Fruit fly (Drosophila melanogaster) Kc167 (cell line): ENCODE data around the gene CG46520.
"Not testable (repeated sequence)": the region's sequence is repeated elsewhere in the genome, so short reads cannot be mapped to it uniquely, and the experiment has no call there.

Experiments used
- Myc ChIP-seq: fragments of >200 bp; optimal IDR thresholded peaks from 2 replicates; lab custom pipeline; 2017; ENCODE audit warnings: missing external identifiers
- Sin3A ChIP-seq: fragments of >200 bp; optimal IDR thresholded peaks from 2 replicates; lab custom pipeline; 2018; ENCODE audit warnings: missing external identifiers
- h ChIP-seq: fragments of >200 bp; optimal IDR thresholded peaks from 3 replicates; lab custom pipeline; 2018; ENCODE audit warnings: missing external identifiers
- insv ChIP-seq: fragments of >200 bp; optimal IDR thresholded peaks from 3 replicates; lab custom pipeline; 2018; ENCODE audit warnings: missing external identifiers
- psq ChIP-seq: fragments of >200 bp; optimal IDR thresholded peaks from 2 replicates; lab custom pipeline; 2017; ENCODE audit warnings: missing external identifiers
- ttk ChIP-seq: sonication (Bioruptor generic); optimal IDR thresholded peaks from 2 replicates; lab custom pipeline; 2017; ENCODE audit warnings: missing external identifiers

The CG46520 gene

DNA sequence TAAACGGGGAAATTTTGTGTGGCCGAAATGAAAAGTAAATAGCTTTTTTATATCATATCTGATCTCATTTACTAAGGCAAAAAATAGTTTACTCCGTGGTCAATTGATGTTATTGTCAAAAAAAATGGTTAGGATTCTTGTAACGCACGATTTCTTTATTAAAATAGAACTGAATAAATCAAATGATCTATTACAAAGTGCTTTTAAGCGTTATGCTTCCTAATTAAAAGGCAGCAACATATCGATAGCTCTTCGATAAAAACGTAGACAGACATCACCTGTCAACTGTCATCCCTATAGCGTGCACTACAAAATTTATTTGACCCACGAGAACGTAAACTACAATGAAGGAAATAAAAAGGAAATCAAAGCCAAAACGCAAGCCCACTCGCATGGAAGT is at the start of gene CG46520:
CG46520 (plus strand) TSS at position 301 of the 400 bp plus-strand sequence.
- TF ChIP-seq insv, psq, h (lab: Kevin White, UChicago): not testable (repeated sequence)

DNA sequence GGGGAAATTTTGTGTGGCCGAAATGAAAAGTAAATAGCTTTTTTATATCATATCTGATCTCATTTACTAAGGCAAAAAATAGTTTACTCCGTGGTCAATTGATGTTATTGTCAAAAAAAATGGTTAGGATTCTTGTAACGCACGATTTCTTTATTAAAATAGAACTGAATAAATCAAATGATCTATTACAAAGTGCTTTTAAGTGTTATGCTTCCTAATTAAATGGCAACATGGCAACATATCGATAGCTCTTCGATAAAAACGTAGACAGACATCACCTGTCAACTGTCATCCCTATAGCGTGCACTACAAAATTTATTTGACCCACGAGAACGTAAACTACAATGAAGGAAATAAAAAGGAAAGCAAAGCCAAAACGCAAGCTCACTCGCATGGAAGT is 49.3 kb upstream of the CG46520 start, which contains the start of gene CG46512:
CG46512 (plus strand) TSS at position 301 of the 400 bp plus-strand sequence.
- not testable (repeated sequence) for TF ChIP-seq insv, psq, h (lab: Kevin White, UChicago)

DNA sequence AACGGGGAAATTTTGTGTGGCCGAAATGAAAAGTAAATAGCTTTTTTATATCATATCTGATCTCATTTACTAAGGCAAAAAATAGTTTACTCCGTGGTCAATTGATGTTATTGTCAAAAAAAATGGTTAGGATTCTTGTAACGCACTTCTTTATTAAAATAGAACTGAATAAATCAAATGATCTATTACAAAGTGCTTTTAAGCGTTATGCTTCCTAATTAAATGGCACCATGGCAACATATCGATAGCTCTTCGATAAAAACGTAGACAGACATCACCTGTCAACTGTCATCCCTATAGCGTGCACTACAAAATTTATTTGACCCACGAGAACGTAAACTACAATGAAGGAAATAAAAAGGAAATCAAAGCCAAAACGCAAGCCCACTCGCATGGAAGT is 44.4 kb upstream of the CG46520 start, which contains the start of gene CG46513:
CG46513 (plus strand) TSS at position 301 of the 400 bp plus-strand sequence.
- not testable (repeated sequence) for TF ChIP-seq Sin3A, insv, psq (lab: Kevin White, UChicago)

DNA sequence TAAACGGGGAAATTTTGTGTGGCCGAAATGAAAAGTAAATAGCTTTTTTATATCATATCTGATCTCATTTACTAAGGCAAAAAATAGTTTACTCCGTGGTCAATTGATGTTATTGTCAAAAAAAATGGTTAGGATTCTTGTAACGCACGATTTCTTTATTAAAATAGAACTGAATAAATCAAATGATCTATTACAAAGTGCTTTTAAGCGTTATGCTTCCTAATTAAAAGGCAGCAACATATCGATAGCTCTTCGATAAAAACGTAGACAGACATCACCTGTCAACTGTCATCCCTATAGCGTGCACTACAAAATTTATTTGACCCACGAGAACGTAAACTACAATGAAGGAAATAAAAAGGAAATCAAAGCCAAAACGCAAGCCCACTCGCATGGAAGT is 39.5 kb upstream of the CG46520 start, which contains the start of gene CG46514:
CG46514 (plus strand) TSS at position 301 of the 400 bp plus-strand sequence.
- not testable (repeated sequence) for TF ChIP-seq ttk (lab: Kevin White, UChicago); Myc; psq (lab: Kevin White, UChicago)

DNA sequence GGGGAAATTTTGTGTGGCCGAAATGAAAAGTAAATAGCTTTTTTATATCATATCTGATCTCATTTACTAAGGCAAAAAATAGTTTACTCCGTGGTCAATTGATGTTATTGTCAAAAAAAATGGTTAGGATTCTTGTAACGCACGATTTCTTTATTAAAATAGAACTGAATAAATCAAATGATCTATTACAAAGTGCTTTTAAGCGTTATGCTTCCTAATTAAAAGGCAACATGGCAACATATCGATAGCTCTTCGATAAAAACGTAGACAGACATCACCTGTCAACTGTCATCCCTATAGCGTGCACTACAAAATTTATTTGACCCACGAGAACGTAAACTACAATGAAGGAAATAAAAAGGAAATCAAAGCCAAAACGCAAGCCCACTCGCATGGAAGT is 34.5 kb upstream of the CG46520 start, which contains the start of gene CG46515:
CG46515 (plus strand) TSS at position 301 of the 400 bp plus-strand sequence.
- TF ChIP-seq h (lab: Kevin White, UChicago); ttk (lab: Kevin White, UChicago); Myc: not testable (repeated sequence)

DNA sequence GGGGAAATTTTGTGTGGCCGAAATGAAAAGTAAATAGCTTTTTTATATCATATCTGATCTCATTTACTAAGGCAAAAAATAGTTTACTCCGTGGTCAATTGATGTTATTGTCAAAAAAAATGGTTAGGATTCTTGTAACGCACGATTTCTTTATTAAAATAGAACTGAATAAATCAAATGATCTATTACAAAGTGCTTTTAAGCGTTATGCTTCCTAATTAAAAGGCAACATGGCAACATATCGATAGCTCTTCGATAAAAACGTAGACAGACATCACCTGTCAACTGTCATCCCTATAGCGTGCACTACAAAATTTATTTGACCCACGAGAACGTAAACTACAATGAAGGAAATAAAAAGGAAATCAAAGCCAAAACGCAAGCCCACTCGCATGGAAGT is 24.3 kb upstream of the CG46520 start, which contains the start of gene CG46516:
CG46516 (plus strand) TSS at position 301 of the 400 bp plus-strand sequence.
- TF ChIP-seq Sin3A (lab: Kevin White, UChicago); Myc; insv (lab: Kevin White, UChicago): not testable (repeated sequence)

DNA sequence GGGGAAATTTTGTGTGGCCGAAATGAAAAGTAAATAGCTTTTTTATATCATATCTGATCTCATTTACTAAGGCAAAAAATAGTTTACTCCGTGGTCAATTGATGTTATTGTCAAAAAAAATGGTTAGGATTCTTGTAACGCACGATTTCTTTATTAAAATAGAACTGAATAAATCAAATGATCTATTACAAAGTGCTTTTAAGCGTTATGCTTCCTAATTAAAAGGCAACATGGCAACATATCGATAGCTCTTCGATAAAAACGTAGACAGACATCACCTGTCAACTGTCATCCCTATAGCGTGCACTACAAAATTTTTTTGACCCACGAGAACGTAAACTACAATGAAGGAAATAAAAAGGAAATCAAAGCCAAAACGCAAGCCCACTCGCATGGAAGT is 19.3 kb upstream of the CG46520 start, which contains the start of gene CG46517:
CG46517 (plus strand) TSS at position 301 of the 400 bp plus-strand sequence.
- TF ChIP-seq psq (lab: Kevin White, UChicago); Myc; Sin3A (lab: Kevin White, UChicago): not testable (repeated sequence)

DNA sequence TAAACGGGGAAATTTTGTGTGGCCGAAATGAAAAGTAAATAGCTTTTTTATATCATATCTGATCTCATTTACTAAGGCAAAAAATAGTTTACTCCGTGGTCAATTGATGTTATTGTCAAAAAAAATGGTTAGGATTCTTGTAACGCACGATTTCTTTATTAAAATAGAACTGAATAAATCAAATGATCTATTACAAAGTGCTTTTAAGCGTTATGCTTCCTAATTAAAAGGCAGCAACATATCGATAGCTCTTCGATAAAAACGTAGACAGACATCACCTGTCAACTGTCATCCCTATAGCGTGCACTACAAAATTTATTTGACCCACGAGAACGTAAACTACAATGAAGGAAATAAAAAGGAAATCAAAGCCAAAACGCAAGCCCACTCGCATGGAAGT is 10.1 kb upstream of the CG46520 start, which contains the start of gene CG46518:
CG46518 (plus strand) TSS at position 301 of the 400 bp plus-strand sequence.
- not testable (repeated sequence) for TF ChIP-seq insv, Sin3A, ttk (lab: Kevin White, UChicago)

DNA sequence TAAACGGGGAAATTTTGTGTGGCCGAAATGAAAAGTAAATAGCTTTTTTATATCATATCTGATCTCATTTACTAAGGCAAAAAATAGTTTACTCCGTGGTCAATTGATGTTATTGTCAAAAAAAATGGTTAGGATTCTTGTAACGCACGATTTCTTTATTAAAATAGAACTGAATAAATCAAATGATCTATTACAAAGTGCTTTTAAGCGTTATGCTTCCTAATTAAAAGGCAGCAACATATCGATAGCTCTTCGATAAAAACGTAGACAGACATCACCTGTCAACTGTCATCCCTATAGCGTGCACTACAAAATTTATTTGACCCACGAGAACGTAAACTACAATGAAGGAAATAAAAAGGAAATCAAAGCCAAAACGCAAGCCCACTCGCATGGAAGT is 5.1 kb upstream of the CG46520 start, which contains the start of gene CG46519:
CG46519 (plus strand) TSS at position 301 of the 400 bp plus-strand sequence.
- TF ChIP-seq Myc; Sin3A (lab: Kevin White, UChicago); insv (lab: Kevin White, UChicago): not testable (repeated sequence)

DNA sequence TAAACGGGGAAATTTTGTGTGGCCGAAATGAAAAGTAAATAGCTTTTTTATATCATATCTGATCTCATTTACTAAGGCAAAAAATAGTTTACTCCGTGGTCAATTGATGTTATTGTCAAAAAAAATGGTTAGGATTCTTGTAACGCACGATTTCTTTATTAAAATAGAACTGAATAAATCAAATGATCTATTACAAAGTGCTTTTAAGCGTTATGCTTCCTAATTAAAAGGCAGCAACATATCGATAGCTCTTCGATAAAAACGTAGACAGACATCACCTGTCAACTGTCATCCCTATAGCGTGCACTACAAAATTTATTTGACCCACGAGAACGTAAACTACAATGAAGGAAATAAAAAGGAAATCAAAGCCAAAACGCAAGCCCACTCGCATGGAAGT is 4.9 kb downstream of the CG46520 start, which contains the start of gene CG46521:
CG46521 (plus strand) TSS at position 301 of the 400 bp plus-strand sequence.
- not testable (repeated sequence) for TF ChIP-seq ttk (lab: Kevin White, UChicago); Myc; h (lab: Kevin White, UChicago)

DNA sequence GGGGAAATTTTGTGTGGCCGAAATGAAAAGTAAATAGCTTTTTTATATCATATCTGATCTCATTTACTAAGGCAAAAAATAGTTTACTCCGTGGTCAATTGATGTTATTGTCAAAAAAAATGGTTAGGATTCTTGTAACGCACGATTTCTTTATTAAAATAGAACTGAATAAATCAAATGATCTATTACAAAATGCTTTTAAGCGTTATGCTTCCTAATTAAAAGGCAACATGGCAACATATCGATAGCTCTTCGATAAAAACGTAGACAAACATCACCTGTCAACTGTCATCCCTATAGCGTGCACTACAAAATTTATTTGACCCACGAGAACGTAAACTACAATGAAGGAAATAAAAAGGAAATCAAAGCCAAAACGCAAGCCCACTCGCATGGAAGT is 9.9 kb downstream of the CG46520 start, which contains the start of gene CG46522:
CG46522 (plus strand) TSS at position 301 of the 400 bp plus-strand sequence.
- not testable (repeated sequence) for TF ChIP-seq ttk (lab: Kevin White, UChicago); h (lab: Kevin White, UChicago); Myc

DNA sequence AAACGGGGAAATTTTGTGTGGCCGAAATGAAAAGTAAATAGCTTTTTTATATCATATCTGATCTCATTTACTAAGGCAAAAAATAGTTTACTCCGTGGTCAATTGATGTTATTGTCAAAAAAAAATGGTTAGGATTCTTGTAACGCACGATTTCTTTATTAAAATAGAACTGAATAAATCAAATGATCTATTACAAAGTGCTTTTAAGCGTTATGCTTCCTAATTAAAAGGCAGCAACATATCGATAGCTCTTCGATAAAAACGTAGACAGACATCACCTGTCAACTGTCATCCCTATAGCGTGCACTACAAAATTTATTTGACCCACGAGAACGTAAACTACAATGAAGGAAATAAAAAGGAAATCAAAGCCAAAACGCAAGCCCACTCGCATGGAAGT is 14.9 kb downstream of the CG46520 start, which contains the start of gene CG41562:
CG41562 (plus strand) TSS at position 301 of the 400 bp plus-strand sequence.
- not testable (repeated sequence) for TF ChIP-seq psq (lab: Kevin White, UChicago); Sin3A (lab: Kevin White, UChicago); Myc
